Worm (Caenorhabditis elegans) whole organism, mixed stage, embryonic: Measurements from ENCODE around the gene srj-20.

Source experiments
- blmp-1 ChIP-seq: fragments of 150-350 bp; optimal IDR thresholded peaks from 2 replicates; lab custom pipeline; 2014; ENCODE audit warnings: missing biosample characterization, missing genetic modification characterization
- nhr-237 ChIP-seq: fragments of 150-350 bp; optimal IDR thresholded peaks from 2 replicates; lab custom pipeline; 2014; ENCODE audit warnings: missing biosample characterization, missing genetic modification characterization
- snpc-4 ChIP-seq: fragments of 150-350 bp; optimal IDR thresholded peaks from 2 replicates; lab custom pipeline; 2014; ENCODE audit warnings: missing biosample characterization, missing genetic modification characterization
- tbx-8 ChIP-seq: fragments of 200-800 bp; sonication (Bioruptor generic); optimal IDR thresholded peaks from 2 replicates; lab custom pipeline; 2018; ENCODE audit warnings: mild to moderate bottlenecking, missing genetic modification characterization, moderate library complexity, missing compliant biosample characterization

- no peak for TF ChIP-seq blmp-1 (tag; lab: Kevin White, UChicago)
- TF ChIP-seq nhr-237 (tag; lab: Kevin White, UChicago): no peak
- no peak for TF ChIP-seq snpc-4 (tag; lab: Kevin White, UChicago)
- TF ChIP-seq tbx-8 (GFP tag; lab: Kevin White, UChicago): no peak
These were observed 7.6 kb upstream of the srj-20 start, which contains the start of gene C29G2.3 for ce11 chrV:2580598-2580997.
